Worm (Caenorhabditis elegans): ENCODE measurements around the gene spin-3.

DNA sequence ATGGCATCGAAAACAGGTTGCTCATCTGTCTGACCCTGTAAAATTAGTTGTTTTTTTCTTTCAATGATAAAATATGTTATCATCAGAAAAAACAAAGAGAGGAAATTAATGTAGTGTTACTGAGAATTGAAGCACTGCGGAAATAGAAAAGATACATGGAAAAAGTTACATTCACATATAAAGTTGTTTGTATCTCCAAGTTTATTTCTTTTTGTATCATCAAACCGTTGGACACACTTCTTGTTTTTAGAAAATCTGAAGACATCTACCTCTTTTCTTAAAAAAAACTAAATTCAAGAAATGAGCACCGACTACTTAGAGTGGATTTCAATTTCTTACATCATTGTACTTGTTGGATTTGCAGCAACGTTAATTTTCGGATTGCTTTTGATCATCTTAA, 47.7 kb upstream of the spin-3 start, which contains the start of gene str-10:
- TF ChIP-seq him-1 (tag; optimal IDR thresholded peaks at IDR 0.05) (no peak), W03F9.2 (tag; optimal IDR thresholded peaks at IDR 0.05) (no peak), dao-5 (tag; optimal IDR thresholded peaks at IDR 0.05) (no peak)
